Fruit fly (Drosophila melanogaster): ENCODE measurements around the gene CG17726.

CG17726 gene

DNA sequence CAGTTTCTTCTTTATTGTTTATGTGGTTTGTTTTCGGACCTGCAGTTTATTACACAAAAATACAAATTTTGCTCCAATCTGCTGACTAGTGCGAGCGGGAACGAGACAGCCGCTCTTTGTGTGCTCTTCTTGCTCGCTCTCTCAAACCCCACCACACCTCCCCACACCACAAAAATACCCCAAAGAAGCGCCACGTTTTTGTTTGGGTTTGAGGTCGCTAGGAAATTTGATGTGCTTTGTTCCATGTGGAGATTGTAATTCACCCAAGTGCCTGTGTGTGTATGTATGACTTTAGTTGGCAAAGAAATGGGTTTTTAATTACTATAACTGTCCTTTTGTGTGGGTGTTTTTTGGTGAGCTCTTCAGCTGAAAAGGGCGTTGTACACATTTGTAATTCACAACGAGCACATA lies 28.5 kb upstream of the CG17726 start:
- no peak for TF ChIP-seq CG12768 (GFP tag; optimal IDR thresholded peaks at IDR 0.05)
- peak; percentile 55 for TF ChIP-seq bab1 (GFP tag; optimal IDR thresholded peaks at IDR 0.05)
- TF ChIP-seq Mnt (GFP tag; optimal IDR thresholded peaks at IDR 0.05) = peak; percentile 95
- peak; percentile 68 for TF ChIP-seq kay (GFP tag; ENCODE audit: borderline replicate concordance)
- no peak for TF ChIP-seq ovo (GFP tag; optimal IDR thresholded peaks at IDR 0.05)
- no peak for TF ChIP-seq toe (GFP tag; optimal IDR thresholded peaks at IDR 0.05)
- peak; percentile 9 for TF ChIP-seq CG7045 (GFP tag; optimal IDR thresholded peaks at IDR 0.05)
- no peak for TF ChIP-seq Hr96 (GFP tag; optimal IDR thresholded peaks at IDR 0.05)
- no peak for TF ChIP-seq Crg-1 (GFP tag; optimal IDR thresholded peaks at IDR 0.05)
- peak; percentile 81 for TF ChIP-seq tj (GFP tag; optimal IDR thresholded peaks at IDR 0.05)
- no peak for TF ChIP-seq Clk (GFP tag; optimal IDR thresholded peaks at IDR 0.05)
- TF ChIP-seq CG5204 (GFP tag; optimal IDR thresholded peaks at IDR 0.05) = no peak
- no peak for TF ChIP-seq CG14711 (tag; optimal IDR thresholded peaks at IDR 0.05)
- peak; percentile 92 for TF ChIP-seq cic (GFP tag; optimal IDR thresholded peaks at IDR 0.05)
- TF ChIP-seq CG33017 (tag; optimal IDR thresholded peaks at IDR 0.05) = no peak
- peak; percentile 50 for TF ChIP-seq pad (GFP tag; optimal IDR thresholded peaks at IDR 0.05)
- TF ChIP-seq CG7101 (tag; optimal IDR thresholded peaks at IDR 0.05) = no peak
- no peak for TF ChIP-seq cnc (optimal IDR thresholded peaks at IDR 0.05)
- TF ChIP-seq CG1620 (GFP tag; optimal IDR thresholded peaks at IDR 0.05) = no peak
- no peak for TF ChIP-seq CG11617 (GFP tag; optimal IDR thresholded peaks at IDR 0.05)

DNA sequence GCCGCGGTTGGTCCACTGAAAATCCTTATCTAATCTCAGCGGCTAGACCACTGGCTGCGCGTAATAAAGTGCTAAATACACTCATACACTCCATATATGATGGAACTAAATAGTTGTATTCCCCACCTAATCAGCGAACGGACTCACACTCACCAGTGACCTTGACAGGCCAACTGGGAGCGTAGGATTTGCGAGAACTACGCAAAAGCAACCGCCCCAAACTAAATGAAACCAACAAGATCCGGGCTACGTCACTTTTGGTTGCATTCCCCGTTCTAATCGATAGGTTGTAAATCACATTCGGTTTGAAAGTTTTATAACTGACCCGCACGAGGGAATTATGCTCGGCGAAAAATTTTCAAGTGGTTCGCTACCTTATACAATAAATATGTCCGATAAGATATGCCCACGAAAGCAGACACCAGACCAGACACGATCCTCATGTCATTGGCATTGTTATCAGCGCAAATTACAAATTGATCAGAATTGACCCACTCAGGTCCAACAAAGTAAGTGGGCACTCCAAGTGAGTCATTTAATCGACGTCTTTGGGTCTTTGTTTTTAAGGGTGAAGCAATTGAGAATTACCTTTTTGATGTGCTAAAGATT lies 27.2 kb upstream of the CG17726 start:
- TF ChIP-seq CG12768 (GFP tag; optimal IDR thresholded peaks at IDR 0.05) (no peak), tj (GFP tag; optimal IDR thresholded peaks at IDR 0.05) (no peak), cnc (optimal IDR thresholded peaks at IDR 0.05) (no peak), CG33017 (tag; optimal IDR thresholded peaks at IDR 0.05) (peak; percentile 23), cic (GFP tag; optimal IDR thresholded peaks at IDR 0.05) (peak; percentile 77), bab1 (GFP tag; optimal IDR thresholded peaks at IDR 0.05) (no peak), CG5204 (GFP tag; optimal IDR thresholded peaks at IDR 0.05) (no peak), Crg-1 (GFP tag; optimal IDR thresholded peaks at IDR 0.05) (no peak), CG7045 (GFP tag; optimal IDR thresholded peaks at IDR 0.05) (peak; percentile 0), Clk (GFP tag; optimal IDR thresholded peaks at IDR 0.05) (no peak), kay (GFP tag; ENCODE audit: borderline replicate concordance) (peak; percentile 66)

DNA sequence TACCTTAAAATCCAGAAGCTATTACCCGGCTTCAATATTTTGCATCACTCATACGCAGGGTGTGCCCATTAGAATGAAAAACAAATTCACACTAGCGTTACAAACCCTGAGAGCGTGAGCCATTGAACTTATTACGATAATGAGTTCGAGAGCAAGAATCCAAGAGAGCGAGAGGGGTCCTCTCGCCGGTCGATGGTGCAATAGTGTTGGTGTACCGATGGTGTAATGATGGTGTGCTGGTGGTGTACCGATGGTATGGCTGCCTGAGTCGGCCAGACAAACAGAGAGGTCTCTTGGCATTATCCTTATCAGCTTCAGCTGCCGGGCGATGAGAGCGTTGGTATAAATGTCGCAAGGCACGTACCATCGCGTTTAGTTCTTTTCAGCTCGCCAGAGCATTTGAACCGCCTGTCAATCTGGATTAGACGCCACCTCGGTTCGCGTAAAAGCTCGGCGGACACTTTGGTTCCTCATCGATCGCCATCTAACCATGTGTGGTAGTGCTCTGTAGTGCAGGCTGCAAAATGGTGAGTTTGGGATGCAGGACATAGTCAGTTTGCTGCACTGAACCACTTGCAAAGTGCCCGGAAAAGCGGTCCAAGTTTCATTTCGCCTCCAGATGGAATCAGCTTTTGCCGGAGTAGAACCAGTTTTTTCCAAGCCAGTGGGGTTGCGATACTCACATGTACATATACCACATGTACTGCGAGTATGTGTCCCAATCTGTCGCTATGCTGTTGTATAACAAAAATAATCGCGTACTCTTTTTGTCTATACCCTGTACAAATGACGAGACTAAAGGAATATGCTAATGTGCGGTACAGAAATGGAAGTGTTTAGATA lies 26.3 kb upstream of the CG17726 start:
- TF ChIP-seq Mnt (GFP tag; optimal IDR thresholded peaks at IDR 0.05) (peak; percentile 27), ovo (GFP tag; optimal IDR thresholded peaks at IDR 0.05) (no peak), pad (GFP tag; optimal IDR thresholded peaks at IDR 0.05) (no peak), CG7045 (GFP tag; optimal IDR thresholded peaks at IDR 0.05) (peak; percentile 2), CG14711 (tag; optimal IDR thresholded peaks at IDR 0.05) (peak; percentile 56), kay (GFP tag; ENCODE audit: borderline replicate concordance) (peak; percentile 92), cic (GFP tag; optimal IDR thresholded peaks at IDR 0.05) (peak; percentile 30)

DNA sequence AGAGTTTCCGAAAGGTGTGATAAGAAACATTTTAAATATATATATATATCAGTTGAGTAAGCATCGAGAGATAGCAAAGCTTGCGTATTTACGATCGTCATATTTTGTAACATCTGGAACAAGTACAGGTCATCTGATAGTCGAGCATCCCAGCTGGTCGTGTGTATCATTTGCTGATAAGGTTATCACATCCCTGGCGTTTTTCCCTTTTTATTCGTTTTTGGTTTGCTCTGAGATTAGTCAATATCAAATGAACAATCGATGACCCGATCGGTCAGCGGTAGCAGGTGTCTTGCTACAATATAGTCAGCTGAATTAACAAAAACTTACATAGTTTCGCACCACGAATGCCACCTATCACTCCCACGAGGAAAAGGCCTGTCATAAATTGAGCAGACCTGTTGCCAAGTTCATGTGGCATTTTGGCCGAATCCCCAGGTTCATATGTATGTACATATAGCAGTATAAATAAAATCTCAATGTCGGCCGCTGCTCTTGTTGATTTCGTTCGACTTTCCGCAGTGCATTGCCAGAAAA lies 25.6 kb upstream of the CG17726 start:
- peak; percentile 42 for TF ChIP-seq CG11617 (GFP tag; optimal IDR thresholded peaks at IDR 0.05)
- TF ChIP-seq CG33017 (tag; optimal IDR thresholded peaks at IDR 0.05) = peak; percentile 46
- TF ChIP-seq CG7045 (GFP tag; optimal IDR thresholded peaks at IDR 0.05) = no peak
- no peak for TF ChIP-seq CG1620 (GFP tag; optimal IDR thresholded peaks at IDR 0.05)
- peak; percentile 50 for TF ChIP-seq CG7101 (tag; optimal IDR thresholded peaks at IDR 0.05)

DNA sequence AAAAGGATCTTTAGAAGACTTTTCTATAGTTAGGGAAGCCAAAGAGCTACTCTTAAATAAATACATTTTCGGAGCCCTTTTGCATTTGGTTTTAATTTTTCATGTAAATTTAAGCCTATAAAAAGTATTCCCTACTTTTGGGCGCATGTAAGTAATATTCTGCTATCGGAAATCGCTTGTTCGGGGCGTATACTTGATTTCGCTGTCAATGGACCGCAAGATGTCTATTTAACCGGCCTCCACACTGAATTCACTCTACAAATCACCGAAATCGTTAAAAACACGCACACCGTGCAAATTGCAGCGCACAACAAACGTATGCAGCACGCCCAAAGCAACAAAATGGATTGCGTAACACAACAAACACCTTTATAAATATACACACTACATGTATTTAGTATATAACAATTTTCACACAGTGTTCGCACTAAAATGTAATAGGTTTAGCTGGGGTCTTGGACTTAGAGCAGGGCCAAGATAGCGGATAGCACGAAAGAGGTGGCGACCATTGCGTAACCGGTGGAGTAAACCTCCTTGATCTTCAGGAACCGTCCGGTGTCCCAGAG lies 17.7 kb upstream of the CG17726 start:
- peak; percentile 44 for TF ChIP-seq cic (GFP tag; optimal IDR thresholded peaks at IDR 0.05)
- peak; percentile 48 for TF ChIP-seq bab1 (GFP tag; optimal IDR thresholded peaks at IDR 0.05)
- TF ChIP-seq Mnt (GFP tag; optimal IDR thresholded peaks at IDR 0.05) = peak; percentile 18
- TF ChIP-seq CG5204 (GFP tag; optimal IDR thresholded peaks at IDR 0.05) = no peak

DNA sequence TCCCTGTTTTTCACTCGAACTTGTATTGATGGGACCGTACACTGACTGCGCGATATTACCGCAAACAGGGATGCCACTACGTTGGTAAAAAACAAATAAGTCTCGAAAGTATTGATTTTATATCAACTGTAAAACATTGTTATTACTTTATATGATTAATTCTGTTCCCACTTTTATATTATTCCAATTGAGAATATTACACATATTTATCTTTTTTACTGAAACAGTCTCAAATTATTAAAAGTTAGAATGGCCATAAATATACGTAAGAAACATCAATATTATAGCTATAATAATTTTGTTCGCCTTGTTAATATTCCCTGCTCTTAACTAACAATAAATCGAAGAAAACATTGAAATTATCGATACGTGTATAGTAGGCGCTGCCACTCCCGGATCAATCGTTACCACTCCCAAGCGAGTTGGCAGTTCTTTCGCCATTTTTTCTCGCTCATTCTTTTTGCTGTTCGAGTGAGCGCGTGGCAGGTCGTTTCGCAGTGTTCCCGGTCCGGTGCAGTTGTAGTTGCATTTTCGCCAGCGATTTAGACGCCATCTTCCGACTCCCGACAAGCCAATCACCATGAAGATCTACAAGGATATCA lies 16.7 kb upstream of the CG17726 start, which contains the start of the genes SdhC and Tctp:
SdhC (minus strand) TSS at position 49 of the 602 bp plus-strand sequence.
Tctp (plus strand) TSS at position 447 of the 602 bp plus-strand sequence.
- TF ChIP-seq Mnt (GFP tag; optimal IDR thresholded peaks at IDR 0.05) = peak; percentile 92
- TF ChIP-seq pad (GFP tag; optimal IDR thresholded peaks at IDR 0.05) = peak; percentile 42
- TF ChIP-seq kay (GFP tag; ENCODE audit: borderline replicate concordance) = no peak
- peak; percentile 90 for TF ChIP-seq CG11617 (GFP tag; optimal IDR thresholded peaks at IDR 0.05)
- TF ChIP-seq Clk (GFP tag; optimal IDR thresholded peaks at IDR 0.05) = no peak
- TF ChIP-seq CG14711 (tag; optimal IDR thresholded peaks at IDR 0.05) = peak; percentile 36
- peak; percentile 77 for TF ChIP-seq toe (GFP tag; optimal IDR thresholded peaks at IDR 0.05)
- no peak for TF ChIP-seq cnc (optimal IDR thresholded peaks at IDR 0.05)
- TF ChIP-seq tj (GFP tag; optimal IDR thresholded peaks at IDR 0.05) = peak; percentile 32
- TF ChIP-seq Hr96 (GFP tag; optimal IDR thresholded peaks at IDR 0.05) = peak; percentile 77
- TF ChIP-seq CG7101 (tag; optimal IDR thresholded peaks at IDR 0.05) = peak; percentile 68
- TF ChIP-seq CG33017 (tag; optimal IDR thresholded peaks at IDR 0.05) = peak; percentile 37
- TF ChIP-seq CG12768 (GFP tag; optimal IDR thresholded peaks at IDR 0.05) = peak; percentile 44
- TF ChIP-seq CG1620 (GFP tag; optimal IDR thresholded peaks at IDR 0.05) = peak; percentile 51
- peak; percentile 48 for TF ChIP-seq bab1 (GFP tag; optimal IDR thresholded peaks at IDR 0.05)
- TF ChIP-seq CG7045 (GFP tag; optimal IDR thresholded peaks at IDR 0.05) = peak; percentile 48
- TF ChIP-seq cic (GFP tag; optimal IDR thresholded peaks at IDR 0.05) = peak; percentile 69
- TF ChIP-seq CG5204 (GFP tag; optimal IDR thresholded peaks at IDR 0.05) = no peak
- peak; percentile 74 for TF ChIP-seq ovo (GFP tag; optimal IDR thresholded peaks at IDR 0.05)
- TF ChIP-seq Crg-1 (GFP tag; optimal IDR thresholded peaks at IDR 0.05) = peak; percentile 33

Measured in whole organism, adult.